Fruit fly (Drosophila melanogaster): ENCODE data around the gene Pdp.

The Pdp gene

DNA sequence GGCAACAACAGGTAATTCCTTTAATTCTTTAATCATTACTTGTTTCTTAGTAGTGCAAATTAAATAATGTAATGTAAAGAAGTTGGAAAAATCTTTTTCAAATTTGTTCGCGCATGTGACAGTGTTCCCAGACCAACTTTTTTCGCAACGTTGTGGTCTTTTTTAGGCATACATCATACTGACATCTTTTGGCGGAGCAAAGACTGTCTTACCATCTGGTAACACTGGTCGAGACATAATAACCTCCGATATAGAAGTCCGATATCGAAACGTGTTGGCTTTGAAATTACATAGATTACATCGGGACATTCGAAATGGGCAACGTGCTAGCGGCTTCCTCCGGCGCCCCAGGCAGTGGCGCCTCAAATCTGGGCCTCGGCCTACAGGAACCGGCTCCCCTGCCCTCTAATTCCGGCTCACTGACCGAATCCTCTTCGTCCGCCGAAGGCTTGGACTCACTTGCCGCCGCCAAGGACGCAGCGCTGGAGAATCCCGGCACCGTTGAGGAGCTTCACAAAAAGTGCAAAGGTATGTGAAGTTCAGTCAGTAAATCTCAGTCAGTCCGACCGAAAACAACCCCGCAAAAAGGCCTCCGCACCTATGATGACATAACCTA, 2.8 kb upstream of the Pdp start (continued):
- TF ChIP-seq Chrac-16 (GFP tag; optimal IDR thresholded peaks at IDR 0.05) (no peak), CG13123 (GFP tag; optimal IDR thresholded peaks at IDR 0.05) (no peak), CG12744 (GFP tag; optimal IDR thresholded peaks at IDR 0.05) (no peak), CG11398 (GFP tag; optimal IDR thresholded peaks at IDR 0.05) (no peak), CG10462 (GFP tag; optimal IDR thresholded peaks at IDR 0.05) (no peak), inv (GFP tag; IDR thresholded peaks at IDR 0.05; ENCODE audit: partially characterized antibody) (no peak), Elba2 (GFP tag; optimal IDR thresholded peaks at IDR 0.05) (peak; percentile 38), fd102C (GFP tag; optimal IDR thresholded peaks at IDR 0.05) (no peak), Doc2 (GFP tag; IDR thresholded peaks at IDR 0.05) (no peak), dysf (GFP tag; IDR thresholded peaks at IDR 0.05) (no peak), Poxn (GFP tag; IDR thresholded peaks at IDR 0.05) (no peak), CG6683 (GFP tag; optimal IDR thresholded peaks at IDR 0.05) (no peak), BEAF-32 (GFP tag; optimal IDR thresholded peaks at IDR 0.05) (peak; percentile 55), Stat92E (GFP tag; optimal IDR thresholded peaks at IDR 0.05) (no peak), CG12155 (GFP tag; optimal IDR thresholded peaks at IDR 0.05) (no peak), sim (GFP tag; IDR thresholded peaks at IDR 0.05) (no peak), CG5953 (GFP tag; IDR thresholded peaks at IDR 0.05) (no peak), CG18599 (GFP tag; optimal IDR thresholded peaks at IDR 0.05) (no peak), CG1603 (tag; optimal IDR thresholded peaks at IDR 0.05) (peak; percentile 73), her (GFP tag; optimal IDR thresholded peaks at IDR 0.05) (peak; percentile 6), phol (tag; optimal IDR thresholded peaks at IDR 0.05) (peak; percentile 50), CG15696 (tag; optimal IDR thresholded peaks at IDR 0.05) (no peak), Fer2 (tag; optimal IDR thresholded peaks at IDR 0.05) (no peak), CG7372 (GFP tag; IDR thresholded peaks at IDR 0.05) (no peak), Doc3 (GFP tag; IDR thresholded peaks at IDR 0.05; ENCODE audit: partially characterized antibody) (no peak), CG7963 (GFP tag; IDR thresholded peaks at IDR 0.05; ENCODE audit: partially characterized antibody) (no peak), CG17912 (GFP tag; optimal IDR thresholded peaks at IDR 0.05) (no peak), Spps (tag; optimal IDR thresholded peaks at IDR 0.05) (no peak), vvl (GFP tag; IDR thresholded peaks at IDR 0.05) (0 out of 2 replicates have a peak, but pooled peaks have one; percentile 30), CG15011 (GFP tag; optimal IDR thresholded peaks at IDR 0.05) (no peak), cas (GFP tag; IDR thresholded peaks at IDR 0.05) (no peak), CG11456 (GFP tag; IDR thresholded peaks at IDR 0.05) (no peak), CG1647 (GFP tag; optimal IDR thresholded peaks at IDR 0.05) (no peak), Taf1 (GFP tag; IDR thresholded peaks at IDR 0.05) (no peak), pb (GFP tag; optimal IDR thresholded peaks at IDR 0.05) (no peak), trem (tag; optimal IDR thresholded peaks at IDR 0.05) (peak; percentile 54), Sry-β (GFP tag; optimal IDR thresholded peaks at IDR 0.05) (no peak), zfh2 (GFP tag; optimal IDR thresholded peaks at IDR 0.05) (no peak), CG12236 (GFP tag; optimal IDR thresholded peaks at IDR 0.05) (no peak), MTF-1 (GFP tag; optimal IDR thresholded peaks at IDR 0.05; ENCODE audit: borderline replicate concordance) (no peak), CG12104 (GFP tag; optimal IDR thresholded peaks at IDR 0.05) (no peak), CkIIα-i1 (GFP tag; IDR thresholded peaks at IDR 0.05) (no peak), luna (GFP tag; optimal IDR thresholded peaks at IDR 0.05) (no peak), HHEX (GFP tag; optimal IDR thresholded peaks at IDR 0.05) (no peak), CG18262 (tag; optimal IDR thresholded peaks at IDR 0.05) (no peak), CG1529 (GFP tag; optimal IDR thresholded peaks at IDR 0.05) (no peak), MESR4 (GFP tag; optimal IDR thresholded peaks at IDR 0.05) (peak; percentile 71), Abd-B (GFP tag; optimal IDR thresholded peaks at IDR 0.05) (no peak), seq (GFP tag; IDR thresholded peaks at IDR 0.05) (no peak), CG32532 (GFP tag; IDR thresholded peaks at IDR 0.05) (no peak)
